Fruit fly (Drosophila melanogaster) whole organism, embryonic: Measurements from ENCODE around the gene CG32195.

Experiments
- CG12942 ChIP-seq: fragments of 200-800 bp; sonication (Bioruptor generic); optimal IDR thresholded peaks from 3 replicates; lab custom pipeline; 2016; ENCODE audit warnings: missing biosample characterization, missing genetic modification characterization
- CG2116 ChIP-seq: fragments of 200-800 bp; sonication (Bioruptor generic); optimal IDR thresholded peaks from 3 replicates; lab custom pipeline; 2018; ENCODE audit warnings: missing biosample characterization, mild to moderate bottlenecking, missing genetic modification characterization
- CG6175 ChIP-seq: fragments of 200-800 bp; sonication (Bioruptor generic); IDR thresholded peaks from 3 replicates; pipeline ENCODE4 v1.3.6; 2022; ENCODE audit warnings: missing biosample characterization, missing genetic modification characterization
- CG7963 ChIP-seq: fragments of 200-800 bp; sonication (Bioruptor generic); IDR thresholded peaks from 3 replicates; pipeline ENCODE4 v1.3.6; 2022; ENCODE audit warnings: missing biosample characterization, missing genetic modification characterization; ENCODE audit not compliant: partially characterized antibody
- CG8765 ChIP-seq: fragments of 200-800 bp; sonication (Bioruptor generic); IDR thresholded peaks from 2 replicates; pipeline ENCODE4 v1.3.6; 2022; ENCODE audit warnings: missing biosample characterization, missing genetic modification characterization
- CG9876 ChIP-seq: fragments of 200-800 bp; sonication (Bioruptor generic); optimal IDR thresholded peaks from 2 replicates; lab custom pipeline; 2016; ENCODE audit warnings: missing biosample characterization, missing genetic modification characterization
- GATAe ChIP-seq: fragments of 200-800 bp; sonication (Bioruptor generic); conservative IDR thresholded peaks from 2 replicates; pipeline ENCODE4 v1.3.6; 2022; ENCODE audit warnings: missing biosample characterization, missing genetic modification characterization
- ci ChIP-seq: fragments of 200-800 bp; sonication (Bioruptor generic); IDR thresholded peaks from 3 replicates; pipeline ENCODE4 v1.3.6; 2022; ENCODE audit warnings: missing biosample characterization, missing genetic modification characterization
- nau ChIP-seq: fragments of 200-800 bp; sonication (Bioruptor generic); optimal IDR thresholded peaks from 3 replicates; lab custom pipeline; 2017; ENCODE audit warnings: missing biosample characterization, mild to moderate bottlenecking, missing genetic modification characterization, missing genetic modification reagents
- sug ChIP-seq: fragments of 200-800 bp; optimal IDR thresholded peaks from 2 replicates; lab custom pipeline; 2019; ENCODE audit warnings: missing biosample characterization, mild to moderate bottlenecking, missing genetic modification characterization, moderate library complexity
- wek ChIP-seq: fragments of 200-800 bp; sonication (Bioruptor generic); optimal IDR thresholded peaks from 3 replicates; lab custom pipeline; 2018; ENCODE audit warnings: missing biosample characterization, mild to moderate bottlenecking, missing genetic modification characterization, moderate library complexity

DNA sequence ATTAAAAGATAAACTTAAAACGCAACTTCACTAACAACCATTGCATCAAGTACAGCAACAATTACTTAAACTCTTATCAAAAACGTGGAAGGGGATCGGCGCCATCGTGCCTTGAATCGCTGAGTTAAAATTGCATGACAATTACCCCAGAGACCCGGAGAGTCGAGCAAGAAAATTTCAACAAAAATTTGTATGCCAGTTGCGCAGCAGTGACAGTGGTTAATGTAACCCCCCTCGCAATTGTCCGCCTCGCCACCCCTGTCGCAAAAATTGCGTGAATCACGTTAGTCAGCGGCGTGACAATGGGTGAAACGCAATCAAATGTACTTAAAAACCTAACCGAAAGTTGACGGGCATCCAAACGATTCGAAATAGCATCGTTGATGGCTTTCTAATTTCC lies 13.0 kb upstream of the CG32195 start:
- TF ChIP-seq nau (GFP tag; lab: Kevin White, UChicago) (no peak), ci (GFP tag; lab: Robert Waterston, UW) (no peak), wek (GFP tag; lab: Kevin White, UChicago) (no peak), CG6175 (GFP tag; lab: Robert Waterston, UW) (no peak), GATAe (no peak), sug (tag; lab: Kevin White, UChicago) (no peak), CG7963 (GFP tag; lab: Robert Waterston, UW) (no peak), CG12942 (GFP tag; lab: Kevin White, UChicago) (no peak), CG8765 (GFP tag; lab: Robert Waterston, UW) (no peak), CG2116 (no peak), CG9876 (no peak)
